Worm (Caenorhabditis elegans): ENCODE measurements around the gene str-12.

str-12 gene

DNA sequence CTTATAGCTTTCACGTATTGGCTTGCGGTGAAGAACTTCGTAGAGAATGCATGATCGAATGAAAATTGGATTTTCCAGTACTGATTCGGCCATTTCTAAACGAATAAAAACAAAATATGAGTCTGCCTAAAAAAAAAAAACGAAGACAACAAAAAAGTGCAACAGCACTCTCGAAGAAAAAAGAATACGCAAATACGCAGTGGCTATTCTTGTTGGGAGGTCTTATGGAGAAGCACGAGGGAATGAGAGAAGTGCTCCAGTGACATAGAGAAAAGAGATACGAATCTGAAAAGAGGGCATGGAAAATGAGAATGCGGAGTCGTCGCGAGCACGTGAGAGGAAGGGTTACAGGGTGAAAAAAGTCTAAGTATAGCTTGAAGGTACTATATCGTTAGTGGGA lies 8.4 kb upstream of the str-12 start, which contains the start of gene fbxa-152:
fbxa-152 (minus strand) TSS at position 101 of the 400 bp plus-strand sequence.
- TF ChIP-seq sea-1 (GFP tag; conservative IDR thresholded peaks at IDR 0.05) (no peak), tra-4 (tag; optimal IDR thresholded peaks at IDR 0.05) (no peak), hnd-1 (tag; optimal IDR thresholded peaks at IDR 0.05) (no peak), aly-1 (tag; optimal IDR thresholded peaks at IDR 0.05) (no peak), tbx-11 (GFP tag; IDR thresholded peaks at IDR 0.05) (no peak)

ce11 chrV:15605045-15605444 lies 5.6 kb upstream of the str-12 start, which contains the start of gene fbxa-154:
fbxa-154 (minus strand) TSS chrV:15605145.
- no peak for TF ChIP-seq sea-1 (GFP tag; conservative IDR thresholded peaks at IDR 0.05)
- TF ChIP-seq hmbx-1 (tag; optimal IDR thresholded peaks at IDR 0.05): no peak
- no peak for TF ChIP-seq hnd-1 (tag; optimal IDR thresholded peaks at IDR 0.05)
- TF ChIP-seq aly-1 (tag; optimal IDR thresholded peaks at IDR 0.05): no peak
- no peak for TF ChIP-seq scrt-1 (GFP tag; IDR thresholded peaks at IDR 0.05)
- no peak for TF ChIP-seq flt-1 (GFP tag; IDR thresholded peaks at IDR 0.05)
- no peak for TF ChIP-seq B0310.2 (tag; optimal IDR thresholded peaks at IDR 0.05)
- TF ChIP-seq ets-7 (tag; optimal IDR thresholded peaks at IDR 0.05): no peak
- no peak for TF ChIP-seq F13C5.2 (tag; optimal IDR thresholded peaks at IDR 0.05)
- no peak for TF ChIP-seq tbx-11 (GFP tag; IDR thresholded peaks at IDR 0.05)
- no peak for TF ChIP-seq tbx-37 (GFP tag; conservative IDR thresholded peaks at IDR 0.05)
- TF ChIP-seq ceh-36 (tag; optimal IDR thresholded peaks at IDR 0.05): no peak
- no peak for TF ChIP-seq tra-4 (tag; optimal IDR thresholded peaks at IDR 0.05)
- TF ChIP-seq ceh-13 (GFP tag; optimal IDR thresholded peaks at IDR 0.05): no peak
- TF ChIP-seq ama-1 (optimal IDR thresholded peaks at IDR 0.05): no peak
- TF ChIP-seq pes-1 (GFP tag; IDR thresholded peaks at IDR 0.05): no peak
- TF ChIP-seq hmg-4 (GFP tag; optimal IDR thresholded peaks at IDR 0.05): no peak

ce11 chrV:15612886-15613285 lies 2.2 kb downstream of the str-12 start, which contains the start of gene str-263:
str-263 (plus strand) TSS chrV:15613186.
- TF ChIP-seq ceh-36 (tag; optimal IDR thresholded peaks at IDR 0.05) (no peak), scrt-1 (GFP tag; IDR thresholded peaks at IDR 0.05) (no peak), B0310.2 (tag; optimal IDR thresholded peaks at IDR 0.05) (no peak), tra-4 (tag; optimal IDR thresholded peaks at IDR 0.05) (no peak), pes-1 (GFP tag; IDR thresholded peaks at IDR 0.05) (no peak), hmg-4 (GFP tag; optimal IDR thresholded peaks at IDR 0.05) (no peak), ceh-13 (GFP tag; optimal IDR thresholded peaks at IDR 0.05) (no peak), aly-1 (tag; optimal IDR thresholded peaks at IDR 0.05) (no peak), sea-1 (GFP tag; conservative IDR thresholded peaks at IDR 0.05) (no peak), hmbx-1 (tag; optimal IDR thresholded peaks at IDR 0.05) (no peak), hnd-1 (tag; optimal IDR thresholded peaks at IDR 0.05) (no peak), tbx-11 (GFP tag; IDR thresholded peaks at IDR 0.05) (no peak), flt-1 (GFP tag; IDR thresholded peaks at IDR 0.05) (no peak)

DNA sequence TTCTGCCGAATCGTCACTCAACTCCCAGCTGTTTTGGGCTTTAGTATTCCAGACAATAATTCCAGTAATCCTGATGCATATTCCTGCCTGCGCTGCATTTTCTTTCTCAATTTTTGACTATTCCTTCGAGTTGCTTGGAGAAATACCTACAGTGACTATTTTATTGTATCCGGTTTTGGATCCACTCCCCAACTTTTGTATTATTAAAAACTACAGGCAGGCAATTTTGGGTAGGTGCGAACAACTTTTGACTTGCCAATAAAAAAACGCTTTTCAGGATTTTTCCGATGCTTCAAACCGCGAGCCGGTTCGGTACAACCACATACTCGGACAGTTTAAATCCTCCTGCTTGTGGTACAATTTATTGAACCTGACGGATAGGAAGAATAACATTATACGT lies 3.8 kb downstream of the str-12 start:
- TF ChIP-seq ceh-13 (GFP tag; optimal IDR thresholded peaks at IDR 0.05) (no peak), hnd-1 (tag; optimal IDR thresholded peaks at IDR 0.05) (no peak), flt-1 (GFP tag; IDR thresholded peaks at IDR 0.05) (no peak)

DNA sequence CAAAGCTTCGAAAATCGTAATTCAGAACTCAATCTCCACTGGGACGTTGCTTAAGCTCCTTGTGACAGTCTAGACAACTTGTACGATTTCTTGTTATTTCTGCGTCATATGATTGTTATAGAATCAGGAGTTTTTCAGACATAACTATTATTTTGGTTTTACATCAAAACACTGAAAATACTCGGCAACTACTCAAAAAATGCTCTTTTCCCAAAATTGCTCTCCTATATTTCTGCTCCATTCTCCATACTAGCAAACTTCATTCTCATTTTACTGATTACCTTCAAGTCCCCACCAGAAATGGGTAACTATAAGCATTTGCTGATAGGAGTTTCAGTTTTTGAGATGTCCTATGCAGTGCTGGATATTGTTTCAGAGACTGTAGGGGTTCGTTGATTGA lies 10.8 kb downstream of the str-12 start, which contains the start of gene C55A1.1:
C55A1.1 (plus strand) TSS at position 301 of the 400 bp plus-strand sequence.
- no peak for TF ChIP-seq hnd-1 (tag; optimal IDR thresholded peaks at IDR 0.05)
- TF ChIP-seq ama-1 (optimal IDR thresholded peaks at IDR 0.05): no peak
- no peak for TF ChIP-seq hmg-4 (GFP tag; optimal IDR thresholded peaks at IDR 0.05)
- no peak for TF ChIP-seq B0310.2 (tag; optimal IDR thresholded peaks at IDR 0.05)
- TF ChIP-seq ceh-13 (GFP tag; optimal IDR thresholded peaks at IDR 0.05): no peak
- TF ChIP-seq ets-7 (tag; optimal IDR thresholded peaks at IDR 0.05): no peak
- TF ChIP-seq flt-1 (GFP tag; IDR thresholded peaks at IDR 0.05): no peak
- no peak for TF ChIP-seq hmbx-1 (tag; optimal IDR thresholded peaks at IDR 0.05)
- TF ChIP-seq F13C5.2 (tag; optimal IDR thresholded peaks at IDR 0.05): no peak

ce11 chrV:15625561-15625960 lies 14.9 kb downstream of the str-12 start, which contains the start of gene C55A1.11:
C55A1.11 (plus strand) TSS chrV:15625861.
- TF ChIP-seq ama-1 (optimal IDR thresholded peaks at IDR 0.05) (no peak), tbx-11 (GFP tag; IDR thresholded peaks at IDR 0.05) (no peak), scrt-1 (GFP tag; IDR thresholded peaks at IDR 0.05) (no peak), tra-4 (tag; optimal IDR thresholded peaks at IDR 0.05) (no peak), ceh-36 (tag; optimal IDR thresholded peaks at IDR 0.05) (no peak), flt-1 (GFP tag; IDR thresholded peaks at IDR 0.05) (no peak), tbx-37 (GFP tag; conservative IDR thresholded peaks at IDR 0.05) (no peak), sea-1 (GFP tag; conservative IDR thresholded peaks at IDR 0.05) (no peak), hmg-4 (GFP tag; optimal IDR thresholded peaks at IDR 0.05) (no peak), aly-1 (tag; optimal IDR thresholded peaks at IDR 0.05) (no peak), ets-7 (tag; optimal IDR thresholded peaks at IDR 0.05) (no peak), hnd-1 (tag; optimal IDR thresholded peaks at IDR 0.05) (no peak), B0310.2 (tag; optimal IDR thresholded peaks at IDR 0.05) (no peak), hmbx-1 (tag; optimal IDR thresholded peaks at IDR 0.05) (no peak), F13C5.2 (tag; optimal IDR thresholded peaks at IDR 0.05) (no peak)

- TF ChIP-seq hmg-4 (GFP tag; optimal IDR thresholded peaks at IDR 0.05) (no peak), aly-1 (tag; optimal IDR thresholded peaks at IDR 0.05) (no peak), F13C5.2 (tag; optimal IDR thresholded peaks at IDR 0.05) (no peak), ceh-13 (GFP tag; optimal IDR thresholded peaks at IDR 0.05) (no peak), hmbx-1 (tag; optimal IDR thresholded peaks at IDR 0.05) (no peak), hnd-1 (tag; optimal IDR thresholded peaks at IDR 0.05) (no peak), B0310.2 (tag; optimal IDR thresholded peaks at IDR 0.05) (no peak), flt-1 (GFP tag; IDR thresholded peaks at IDR 0.05) (no peak), sea-1 (GFP tag; conservative IDR thresholded peaks at IDR 0.05) (no peak), ama-1 (optimal IDR thresholded peaks at IDR 0.05) (no peak), tbx-37 (GFP tag; conservative IDR thresholded peaks at IDR 0.05) (no peak), tra-4 (tag; optimal IDR thresholded peaks at IDR 0.05) (no peak), scrt-1 (GFP tag; IDR thresholded peaks at IDR 0.05) (no peak), tbx-11 (GFP tag; IDR thresholded peaks at IDR 0.05) (no peak)
Observed at ce11 chrV:15629543-15629942, 18.9 kb downstream of the str-12 start, which contains the start of gene str-248. str-248 (minus strand) TSS chrV:15629643.

DNA sequence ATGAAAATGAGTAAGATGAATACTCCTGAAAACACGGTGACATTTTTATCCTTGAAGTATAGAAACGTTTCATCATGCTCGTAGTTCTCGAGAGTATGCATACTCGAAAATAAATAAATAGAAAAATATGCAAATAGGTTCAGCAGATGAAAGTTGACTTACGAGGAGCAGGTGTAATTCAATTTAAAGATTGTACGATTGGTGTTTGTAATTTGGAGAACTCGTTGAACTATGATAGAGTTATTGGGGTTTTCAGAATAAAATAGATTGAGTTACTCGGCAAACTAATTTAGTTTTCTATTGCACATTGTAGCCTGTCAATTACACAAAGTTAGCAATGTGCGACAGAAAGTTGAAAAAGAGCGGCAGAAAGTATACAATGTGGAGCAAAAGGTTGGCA lies 28.2 kb downstream of the str-12 start, which contains the start of gene srz-44:
srz-44 (minus strand) TSS at position 101 of the 400 bp plus-strand sequence.
- TF ChIP-seq flt-1 (GFP tag; IDR thresholded peaks at IDR 0.05) (no peak), pes-1 (GFP tag; IDR thresholded peaks at IDR 0.05) (no peak), F13C5.2 (tag; optimal IDR thresholded peaks at IDR 0.05) (no peak), hmbx-1 (tag; optimal IDR thresholded peaks at IDR 0.05) (no peak), tbx-37 (GFP tag; conservative IDR thresholded peaks at IDR 0.05) (no peak), aly-1 (tag; optimal IDR thresholded peaks at IDR 0.05) (no peak)
